Worm (Caenorhabditis elegans): Measurements from ENCODE around the gene F23D12.4.

Gene F23D12.4

ce11 chrX:14428052-14428451, 16.7 kb upstream of the F23D12.4 start, which contains the start of gene F23D12.1:
Gene F23D12.1, minus strand, starts transcription at chrX:14428152.
- no peak for TF ChIP-seq Y5F2A.4 (GFP tag; optimal IDR thresholded peaks at IDR 0.05)
- TF ChIP-seq nhr-28 (tag; optimal IDR thresholded peaks at IDR 0.05) = no peak
- TF ChIP-seq ztf-7 (tag; optimal IDR thresholded peaks at IDR 0.05) = no peak
- no peak for TF ChIP-seq ceh-32 (tag; optimal IDR thresholded peaks at IDR 0.05; ENCODE audit: poor library complexity)
- TF ChIP-seq dmd-9 (GFP tag; IDR thresholded peaks at IDR 0.05) = no peak
- no peak for TF ChIP-seq F37D6.2 (tag; optimal IDR thresholded peaks at IDR 0.05)
- no peak for TF ChIP-seq nhr-237 (tag; optimal IDR thresholded peaks at IDR 0.05)
- TF ChIP-seq pha-4 (GFP tag; IDR thresholded peaks at IDR 0.05) = no peak
- TF ChIP-seq pha-4 (tag; optimal IDR thresholded peaks at IDR 0.05) = no peak
- TF ChIP-seq nhr-48 (tag; optimal IDR thresholded peaks at IDR 0.05) = no peak
- TF ChIP-seq nhr-102 (tag; optimal IDR thresholded peaks at IDR 0.05) = no peak
- no peak for TF ChIP-seq mep-1 (tag; optimal IDR thresholded peaks at IDR 0.05)
- TF ChIP-seq nhr-10 (tag; optimal IDR thresholded peaks at IDR 0.05) = no peak
- TF ChIP-seq tag-97 (GFP tag; IDR thresholded peaks at IDR 0.05) = no peak
- TF ChIP-seq nhr-42 (GFP tag; IDR thresholded peaks at IDR 0.05) = no peak
- TF ChIP-seq daf-19 (GFP tag; conservative IDR thresholded peaks at IDR 0.05) = no peak

- no peak for TF ChIP-seq F44E2.7 (GFP tag; IDR thresholded peaks at IDR 0.05)
- TF ChIP-seq aha-1 (tag) = peak; percentile 55
- no peak for TF ChIP-seq F37D6.2 (tag; optimal IDR thresholded peaks at IDR 0.05)
- TF ChIP-seq snpc-4 (tag; optimal IDR thresholded peaks at IDR 0.05) = no peak
These were observed 14.4 kb upstream of the F23D12.4 start for ce11 chrX:14430436-14430835.

- TF ChIP-seq lin-29 (GFP tag; IDR thresholded peaks at IDR 0.05) (no peak), nhr-41 (GFP tag; IDR thresholded peaks at IDR 0.05) (no peak), F49E8.2 (tag; optimal IDR thresholded peaks at IDR 0.05; ENCODE audit: borderline replicate concordance) (no peak), zfp-2 (tag; optimal IDR thresholded peaks at IDR 0.05) (no peak), aha-1 (tag) (peak; percentile 68), ceh-82 (tag; optimal IDR thresholded peaks at IDR 0.05) (no peak), nhr-28 (tag; optimal IDR thresholded peaks at IDR 0.05) (no peak), D1046.2 (GFP tag; IDR thresholded peaks at IDR 0.05) (no peak)
These were observed 9.1 kb upstream of the F23D12.4 start for ce11 chrX:14435648-14436155.

ce11 chrX:14437806-14438205, 7.0 kb upstream of the F23D12.4 start:
- TF ChIP-seq F26F4.8 (GFP tag; conservative IDR thresholded peaks at IDR 0.05) = 0 out of 2 replicates have a peak, but pooled peaks have one; percentile 57
- TF ChIP-seq saeg-2 (GFP tag; IDR thresholded peaks at IDR 0.05) = 0 out of 2 replicates have a peak, but pooled peaks have one; percentile 49
- peak; percentile 48 for TF ChIP-seq lin-13 (GFP tag; optimal IDR thresholded peaks at IDR 0.05)
- peak; percentile 43 for TF ChIP-seq dmd-6 (GFP tag; IDR thresholded peaks at IDR 0.05)
- TF ChIP-seq dmd-9 (GFP tag; IDR thresholded peaks at IDR 0.05) = peak; percentile 62; the same call in 1 of the 2 replicates
- TF ChIP-seq mxl-3 (GFP tag; optimal IDR thresholded peaks at IDR 0.05) = peak; percentile 44
- peak; percentile 18; the same call in 1 of the 2 replicates for TF ChIP-seq ceh-20 (GFP tag; IDR thresholded peaks at IDR 0.05)
- TF ChIP-seq hmg-1.1 (GFP tag; IDR thresholded peaks at IDR 0.05) = peak; percentile 65
- TF ChIP-seq duxl-1 (tag; optimal IDR thresholded peaks at IDR 0.05; ENCODE audit: poor library complexity) = peak; percentile 53
- peak; percentile 60 for TF ChIP-seq snpc-1.2 (GFP tag; IDR thresholded peaks at IDR 0.05)
- 0 out of 2 replicates have a peak, but pooled peaks have one; percentile 36 for TF ChIP-seq nhr-42 (GFP tag; IDR thresholded peaks at IDR 0.05)
- peak; percentile 40 for TF ChIP-seq nhr-28 (tag; optimal IDR thresholded peaks at IDR 0.05)
- TF ChIP-seq rbr-2 (tag; optimal IDR thresholded peaks at IDR 0.05) = peak; percentile 7
- TF ChIP-seq ctbp-1 (GFP tag; IDR thresholded peaks at IDR 0.05) = 0 out of 2 replicates have a peak, but pooled peaks have one; percentile 46
- TF ChIP-seq zfp-2 (tag; optimal IDR thresholded peaks at IDR 0.05) = peak; percentile 43
- TF ChIP-seq hlh-30 (tag; optimal IDR thresholded peaks at IDR 0.05; ENCODE audit: insufficient read depth) = peak; percentile 37
- TF ChIP-seq spr-1 (tag; optimal IDR thresholded peaks at IDR 0.05) = peak; percentile 51
- TF ChIP-seq D1046.2 (GFP tag; IDR thresholded peaks at IDR 0.05) = peak; percentile 75; the same call in 1 of the 2 replicates
- peak; percentile 2 for TF ChIP-seq nhr-25 (tag; optimal IDR thresholded peaks at IDR 0.05; ENCODE audit: borderline replicate concordance, insufficient read depth)
- peak; percentile 49; the same call in 1 of the 2 replicates for TF ChIP-seq zfp-3 (GFP tag; conservative IDR thresholded peaks at IDR 0.05)
- peak; percentile 58 for TF ChIP-seq lim-7 (GFP tag; IDR thresholded peaks at IDR 0.05)
- peak; percentile 84 for TF ChIP-seq aha-1 (tag)
- TF ChIP-seq gei-8 (GFP tag; optimal IDR thresholded peaks at IDR 0.05) = peak; percentile 45
- TF ChIP-seq zip-2 (tag; optimal IDR thresholded peaks at IDR 0.05) = peak; percentile 48
- TF ChIP-seq nhr-102 (tag; optimal IDR thresholded peaks at IDR 0.05) = peak; percentile 71
- peak; percentile 21; the same call in 1 of the 2 replicates for TF ChIP-seq tra-1 (GFP tag; IDR thresholded peaks at IDR 0.05)
- TF ChIP-seq nhr-48 (tag; optimal IDR thresholded peaks at IDR 0.05) = peak; percentile 71
- TF ChIP-seq nhr-41 (GFP tag; IDR thresholded peaks at IDR 0.05) = peak; percentile 65; the same call in 1 of the 2 replicates

Measured in whole organism, L4 larva.